Worm (Caenorhabditis elegans): ENCODE results near the gene sulp-5.

The sulp-5 gene

ce11 chrV:11879732-11880131, at the start of gene sulp-5:
Gene sulp-5 (plus strand): TSS chrV:11880032.
- TF ChIP-seq ref-2 (tag; optimal IDR thresholded peaks at IDR 0.05) (no peak), pat-9 (tag; optimal IDR thresholded peaks at IDR 0.05) (no peak), zip-5 (tag; optimal IDR thresholded peaks at IDR 0.05) (no peak), fkh-10 (GFP tag; optimal IDR thresholded peaks at IDR 0.05) (no peak), sdc-2 (tag; optimal IDR thresholded peaks at IDR 0.05) (no peak), K02D7.2 (tag; optimal IDR thresholded peaks at IDR 0.05) (no peak), fkh-6 (tag; optimal IDR thresholded peaks at IDR 0.05) (no peak), hlh-30 (tag; optimal IDR thresholded peaks at IDR 0.05; ENCODE audit: insufficient read depth) (no peak), lin-11 (tag; optimal IDR thresholded peaks at IDR 0.05) (no peak), C38D4.7 (GFP tag; optimal IDR thresholded peaks at IDR 0.05) (no peak), odd-2 (tag; optimal IDR thresholded peaks at IDR 0.05) (no peak), ceh-19 (GFP tag; optimal IDR thresholded peaks at IDR 0.05) (no peak), syd-9 (tag; optimal IDR thresholded peaks at IDR 0.05) (no peak), unc-3 (GFP tag; conservative IDR thresholded peaks at IDR 0.05) (no peak), unc-3 (tag; optimal IDR thresholded peaks at IDR 0.05) (no peak), tbx-7 (tag; optimal IDR thresholded peaks at IDR 0.05) (no peak)

- TF ChIP-seq lin-11 (tag; optimal IDR thresholded peaks at IDR 0.05): no peak
- TF ChIP-seq nhr-11 (tag; optimal IDR thresholded peaks at IDR 0.05): no peak
- TF ChIP-seq ets-4 (tag; optimal IDR thresholded peaks at IDR 0.05): no peak
Observed at ce11 chrV:11833319-11833718, 46.5 kb upstream of the sulp-5 start, which contains the start of gene pho-8. Gene pho-8 (plus strand): TSS chrV:11833619.

ce11 chrV:11836073-11836472, 43.8 kb upstream of the sulp-5 start, which contains the start of gene R13H4.2:
Gene R13H4.2 (plus strand): TSS chrV:11836391.
- TF ChIP-seq pat-9 (tag; optimal IDR thresholded peaks at IDR 0.05): no peak
- no peak for TF ChIP-seq hlh-30 (tag; optimal IDR thresholded peaks at IDR 0.05; ENCODE audit: insufficient read depth)
- peak; percentile 55 for TF ChIP-seq ceh-18 (tag; optimal IDR thresholded peaks at IDR 0.05)

- TF ChIP-seq mec-3 (tag; optimal IDR thresholded peaks at IDR 0.05; ENCODE audit: borderline replicate concordance) (no peak), hlh-13 (GFP tag; optimal IDR thresholded peaks at IDR 0.05) (no peak), elt-2 (tag; optimal IDR thresholded peaks at IDR 0.05) (no peak), ceh-19 (GFP tag; optimal IDR thresholded peaks at IDR 0.05) (no peak), K02D7.2 (tag; optimal IDR thresholded peaks at IDR 0.05) (no peak), ceh-45 (GFP tag; IDR thresholded peaks at IDR 0.05) (no peak), ceh-2 (tag; optimal IDR thresholded peaks at IDR 0.05) (no peak), ceh-24 (tag; optimal IDR thresholded peaks at IDR 0.05) (no peak), ceh-6 (GFP tag; optimal IDR thresholded peaks at IDR 0.05) (no peak)
Observed at ce11 chrV:11839220-11839619, 40.6 kb upstream of the sulp-5 start, which contains the start of gene idpb-5. Gene idpb-5 (plus strand): TSS chrV:11839520.

ce11 chrV:11843678-11844366, 36.0 kb upstream of the sulp-5 start, which contains the start of gene nphp-4:
Gene nphp-4 (minus strand): TSS chrV:11843728.
- TF ChIP-seq unc-86 (tag; optimal IDR thresholded peaks at IDR 0.05): no peak
- TF ChIP-seq T23F11.4 (GFP tag; optimal IDR thresholded peaks at IDR 0.05): no peak
- TF ChIP-seq che-1 (tag; optimal IDR thresholded peaks at IDR 0.05): no peak
- TF ChIP-seq C38D4.7 (GFP tag; optimal IDR thresholded peaks at IDR 0.05): no peak
- TF ChIP-seq unc-42 (tag; optimal IDR thresholded peaks at IDR 0.05): no peak
- no peak for TF ChIP-seq ceh-30 (tag; optimal IDR thresholded peaks at IDR 0.05)
- TF ChIP-seq lin-11 (tag; optimal IDR thresholded peaks at IDR 0.05): no peak
- TF ChIP-seq ceh-48 (tag; optimal IDR thresholded peaks at IDR 0.05): no peak
- no peak for TF ChIP-seq pha-4 (tag; optimal IDR thresholded peaks at IDR 0.05)
- no peak for TF ChIP-seq tbx-7 (tag; optimal IDR thresholded peaks at IDR 0.05)
- TF ChIP-seq elt-2 (tag; optimal IDR thresholded peaks at IDR 0.05): no peak
- TF ChIP-seq ztf-16 (tag; optimal IDR thresholded peaks at IDR 0.05): no peak
- TF ChIP-seq mec-3 (tag; optimal IDR thresholded peaks at IDR 0.05; ENCODE audit: borderline replicate concordance): no peak
- TF ChIP-seq K09A11.1 (tag; optimal IDR thresholded peaks at IDR 0.05; ENCODE audit: insufficient read depth): no peak
- TF ChIP-seq pag-3 (tag; optimal IDR thresholded peaks at IDR 0.05; ENCODE audit: borderline replicate concordance): no peak
- TF ChIP-seq dmd-4 (tag; optimal IDR thresholded peaks at IDR 0.05; ENCODE audit: borderline replicate concordance): no peak
- no peak for TF ChIP-seq ceh-45 (GFP tag; IDR thresholded peaks at IDR 0.05)
- no peak for TF ChIP-seq ceh-6 (GFP tag; optimal IDR thresholded peaks at IDR 0.05)

Data from whole organism, late embryonic.